In genomic region chrX:16275255-16275813, ce11 we compare ENCODE assay signal across 2 worm cellular contexts.
A peak's percentile ranks its signal among the peaks of the same experiment; 100 is the strongest.
TF ChIP-seq lines count a peak whose summit lies in the region.

sdc-1 (plus strand) TSS chrX:16275763.

TF ChIP-seq in whole organism, L1 larva, 84 proteins besides CTCF, POLR2A, EP300 and RAD21 (continued from another document):
- TF ChIP-seq efl-1 (optimal IDR thresholded peaks at IDR 0.05; lab: Kevin White, UChicago) = peak; percentile 65 to 77
- TF ChIP-seq efl-1 (GFP tag; optimal IDR thresholded peaks at IDR 0.05 in 1 of 2; lab: Kevin White, UChicago) = peak; percentile 44 to 94
- TF ChIP-seq nhr-28 (tag; optimal IDR thresholded peaks at IDR 0.05; lab: Kevin White, UChicago) = no peak
- TF ChIP-seq F16B12.6 (tag; optimal IDR thresholded peaks at IDR 0.05; lab: Kevin White, UChicago) = peak; percentile 29
- no peak for TF ChIP-seq nhr-84 (tag; optimal IDR thresholded peaks at IDR 0.05; lab: Kevin White, UChicago)
- TF ChIP-seq mab-9 (GFP tag; IDR thresholded peaks at IDR 0.05; lab: Robert Waterston, UW) = no peak
- no peak for TF ChIP-seq pag-3 (tag; optimal IDR thresholded peaks at IDR 0.05; lab: Kevin White, UChicago; ENCODE audit: borderline replicate concordance, insufficient read depth)
- TF ChIP-seq aly-2 (tag; optimal IDR thresholded peaks at IDR 0.05; lab: Kevin White, UChicago) = no peak
- no peak for TF ChIP-seq nhr-77 (tag; optimal IDR thresholded peaks at IDR 0.05; lab: Kevin White, UChicago)
- TF ChIP-seq mef-2 (tag; optimal IDR thresholded peaks at IDR 0.05; lab: Kevin White, UChicago) = no peak
- TF ChIP-seq alr-1 (tag; optimal IDR thresholded peaks at IDR 0.05; lab: Kevin White, UChicago; ENCODE audit: borderline replicate concordance) = no peak
- no peak for TF ChIP-seq egl-27 (tag; optimal IDR thresholded peaks at IDR 0.05; lab: Kevin White, UChicago)
- no peak for TF ChIP-seq pax-3 (tag; optimal IDR thresholded peaks at IDR 0.05; lab: Kevin White, UChicago)
- TF ChIP-seq fkh-10 (GFP tag; optimal IDR thresholded peaks at IDR 0.05; lab: Kevin White, UChicago) = no peak
- TF ChIP-seq elt-3 (tag; optimal IDR thresholded peaks at IDR 0.05; lab: Kevin White, UChicago) = no peak
- no peak for TF ChIP-seq ceh-90 (tag; optimal IDR thresholded peaks at IDR 0.05; lab: Kevin White, UChicago)
- TF ChIP-seq nhr-71 (tag; optimal IDR thresholded peaks at IDR 0.05; lab: Kevin White, UChicago) = peak; percentile 56
- no peak for TF ChIP-seq unc-86 (tag; optimal IDR thresholded peaks at IDR 0.05; lab: Kevin White, UChicago)
- no peak for TF ChIP-seq lir-3 (tag; optimal IDR thresholded peaks at IDR 0.05; lab: Kevin White, UChicago; ENCODE audit: poor library complexity)
- no peak for TF ChIP-seq egl-13 (tag; optimal IDR thresholded peaks at IDR 0.05; lab: Kevin White, UChicago)
- no peak for TF ChIP-seq sox-4 (tag; optimal IDR thresholded peaks at IDR 0.05; lab: Kevin White, UChicago)
- TF ChIP-seq irx-1 (tag; optimal IDR thresholded peaks at IDR 0.05; lab: Kevin White, UChicago) = no peak
- no peak for TF ChIP-seq ces-1 (GFP tag; optimal IDR thresholded peaks at IDR 0.05; lab: Kevin White, UChicago)
- no peak for TF ChIP-seq zip-4 (GFP tag; optimal IDR thresholded peaks at IDR 0.05; lab: Kevin White, UChicago)
- no peak for TF ChIP-seq nhr-90 (tag; optimal IDR thresholded peaks at IDR 0.05; lab: Kevin White, UChicago; ENCODE audit: poor library complexity)
- peak; percentile 49 for TF ChIP-seq snu-23 (GFP tag; optimal IDR thresholded peaks at IDR 0.05; lab: Kevin White, UChicago)
- TF ChIP-seq snpc-4 (tag; optimal IDR thresholded peaks at IDR 0.05; lab: Kevin White, UChicago) = no peak
- no peak for TF ChIP-seq ama-1 (optimal IDR thresholded peaks at IDR 0.05; lab: Kevin White, UChicago)
- TF ChIP-seq fkh-8 (tag; optimal IDR thresholded peaks at IDR 0.05; lab: Kevin White, UChicago) = peak; percentile 51
- TF ChIP-seq grh-1 (GFP tag; IDR thresholded peaks at IDR 0.05; lab: Robert Waterston, UW) = no peak
- TF ChIP-seq Y116A8C.19 (tag; optimal IDR thresholded peaks at IDR 0.05; lab: Kevin White, UChicago; ENCODE audit: borderline replicate concordance) = no peak
- TF ChIP-seq fkh-4 (tag; optimal IDR thresholded peaks at IDR 0.05; lab: Kevin White, UChicago; ENCODE audit: borderline replicate concordance) = no peak
- TF ChIP-seq rnt-1 (tag; optimal IDR thresholded peaks at IDR 0.05; lab: Kevin White, UChicago) = peak; percentile 52
- no peak for TF ChIP-seq hpl-2 (GFP tag; optimal IDR thresholded peaks at IDR 0.05; lab: Kevin White, UChicago)
- no peak for TF ChIP-seq elt-2 (tag; optimal IDR thresholded peaks at IDR 0.05; lab: Kevin White, UChicago)
- no peak for TF ChIP-seq hlh-17 (GFP tag; optimal IDR thresholded peaks at IDR 0.05; lab: Kevin White, UChicago; ENCODE audit: borderline replicate concordance)
- TF ChIP-seq skn-1 (tag; optimal IDR thresholded peaks at IDR 0.05; lab: Kevin White, UChicago) = no peak
- no peak for TF ChIP-seq ceh-63 (GFP tag; optimal IDR thresholded peaks at IDR 0.05; lab: Kevin White, UChicago)
- no peak for TF ChIP-seq lin-15B (tag; optimal IDR thresholded peaks at IDR 0.05; lab: Kevin White, UChicago)
- no peak for TF ChIP-seq sup-37 (GFP tag; optimal IDR thresholded peaks at IDR 0.05; lab: Kevin White, UChicago)
- peak; percentile 77 for TF ChIP-seq lin-14 (GFP tag; optimal IDR thresholded peaks at IDR 0.05; lab: Kevin White, UChicago)
- TF ChIP-seq ceh-82 (tag; optimal IDR thresholded peaks at IDR 0.05; lab: Kevin White, UChicago) = peak; percentile 9 to 54 (median 35)
- no peak for TF ChIP-seq jun-1 (tag; optimal IDR thresholded peaks at IDR 0.05; lab: Kevin White, UChicago)
- no peak for TF ChIP-seq ztf-4 (tag; optimal IDR thresholded peaks at IDR 0.05; lab: Kevin White, UChicago)
- no peak for TF ChIP-seq nhr-76 (tag; optimal IDR thresholded peaks at IDR 0.05; lab: Kevin White, UChicago)
- TF ChIP-seq tlp-1 (tag; optimal IDR thresholded peaks at IDR 0.05; lab: Kevin White, UChicago) = no peak
- no peak for TF ChIP-seq nhr-11 (tag; optimal IDR thresholded peaks at IDR 0.05; lab: Kevin White, UChicago)
- TF ChIP-seq fos-1 (tag; optimal IDR thresholded peaks at IDR 0.05; lab: Kevin White, UChicago) = no peak
- TF ChIP-seq C04F5.9 (tag; optimal IDR thresholded peaks at IDR 0.05; lab: Kevin White, UChicago) = no peak
- no peak for TF ChIP-seq lin-13 (GFP tag; optimal IDR thresholded peaks at IDR 0.05; lab: Kevin White, UChicago)
- TF ChIP-seq nhr-47 (tag; optimal IDR thresholded peaks at IDR 0.05; lab: Kevin White, UChicago) = peak; percentile 43
- peak; percentile 36 to 65 (median 63) for TF ChIP-seq dpl-1 (GFP tag; optimal IDR thresholded peaks at IDR 0.05; lab: Kevin White, UChicago)
- peak; percentile 3 for TF ChIP-seq tbx-2 (tag; optimal IDR thresholded peaks at IDR 0.05; lab: Kevin White, UChicago)
- TF ChIP-seq aha-1 (tag; optimal IDR thresholded peaks at IDR 0.05; lab: Kevin White, UChicago) = no peak
- TF ChIP-seq unc-98 (GFP tag; IDR thresholded peaks at IDR 0.05; lab: Robert Waterston, UW) = no peak
- no peak for TF ChIP-seq hlh-4 (tag; optimal IDR thresholded peaks at IDR 0.05; lab: Kevin White, UChicago)
- peak; percentile 43 for TF ChIP-seq blmp-1 (tag; optimal IDR thresholded peaks at IDR 0.05; lab: Kevin White, UChicago)
- no peak for TF ChIP-seq ets-5 (GFP tag; IDR thresholded peaks at IDR 0.05; lab: Robert Waterston, UW)
- TF ChIP-seq mdl-1 (tag; optimal IDR thresholded peaks at IDR 0.05; lab: Kevin White, UChicago) = peak in 1 of 2 experiments; percentile 52
- TF ChIP-seq xbp-1 (tag; optimal IDR thresholded peaks at IDR 0.05; lab: Kevin White, UChicago) = peak; percentile 19
- no peak for TF ChIP-seq vab-15 (tag; optimal IDR thresholded peaks at IDR 0.05; lab: Kevin White, UChicago)
- peak; percentile 26 to 77 for TF ChIP-seq lin-35 (GFP tag; optimal IDR thresholded peaks at IDR 0.05; lab: Kevin White, UChicago)
- no peak for TF ChIP-seq unc-130 (tag; optimal IDR thresholded peaks at IDR 0.05; lab: Kevin White, UChicago)
- peak; percentile 48 for TF ChIP-seq nhr-85 (tag; lab: Kevin White, UChicago)
- peak; percentile 20 for TF ChIP-seq dsc-1 (tag; optimal IDR thresholded peaks at IDR 0.05; lab: Kevin White, UChicago)
- TF ChIP-seq lsy-2 (tag; optimal IDR thresholded peaks at IDR 0.05; lab: Kevin White, UChicago) = peak; percentile 28 to 53
- no peak for TF ChIP-seq sptf-1 (tag; optimal IDR thresholded peaks at IDR 0.05; lab: Kevin White, UChicago)

TF ChIP-seq in whole organism, L3 larva, 47 proteins besides CTCF, POLR2A, EP300 and RAD21 (continued from another document):
- TF ChIP-seq ceh-9 (tag; optimal IDR thresholded peaks at IDR 0.05; lab: Kevin White, UChicago) (no peak), elt-3 (tag; optimal IDR thresholded peaks at IDR 0.05; lab: Kevin White, UChicago) (no peak), nhr-23 (tag; optimal IDR thresholded peaks at IDR 0.05; lab: Kevin White, UChicago) (peak; percentile 49), fos-1 (tag; optimal IDR thresholded peaks at IDR 0.05; lab: Kevin White, UChicago) (no peak), egl-5 (tag; optimal IDR thresholded peaks at IDR 0.05; lab: Kevin White, UChicago) (no peak), snpc-4 (tag; optimal IDR thresholded peaks at IDR 0.05; lab: Kevin White, UChicago) (no peak), unc-39 (tag; optimal IDR thresholded peaks at IDR 0.05; lab: Kevin White, UChicago) (no peak), tbx-2 (tag; optimal IDR thresholded peaks at IDR 0.05; lab: Kevin White, UChicago) (no peak)
